Fruit fly (Drosophila melanogaster) whole organism, embryonic: ENCODE measurements around the gene CG5921.

ENCODE experiments used
- ATbp ChIP-seq: fragments of 200-800 bp; sonication (Bioruptor generic); optimal IDR thresholded peaks from 2 replicates; lab custom pipeline; 2017; ENCODE audit warnings: missing biosample characterization, mild to moderate bottlenecking, missing genetic modification characterization, missing genetic modification reagents
- BEAF-32 ChIP-seq: fragments of 200-800 bp; sonication (Bioruptor generic); optimal IDR thresholded peaks from 3 replicates; lab custom pipeline; 2017; ENCODE audit warnings: missing biosample characterization, missing genetic modification characterization, mild to moderate bottlenecking, moderate library complexity, missing genetic modification reagents
- CG10274 ChIP-seq: fragments of 200-800 bp; sonication (Bioruptor generic); optimal IDR thresholded peaks from 3 replicates; lab custom pipeline; 2017; ENCODE audit warnings: missing biosample characterization, mild to moderate bottlenecking, missing genetic modification characterization
- CG10462 ChIP-seq: fragments of 200-800 bp; sonication (Bioruptor generic); optimal IDR thresholded peaks from 2 replicates; lab custom pipeline; 2016; ENCODE audit warnings: missing biosample characterization, missing genetic modification characterization
- CG11723 ChIP-seq: fragments of 200-800 bp; sonication (Bioruptor generic); optimal IDR thresholded peaks from 2 replicates; lab custom pipeline; 2017; ENCODE audit warnings: missing biosample characterization, mild to moderate bottlenecking, missing genetic modification characterization
- CG13894 ChIP-seq: fragments of 200-800 bp; sonication (Bioruptor generic); optimal IDR thresholded peaks from 3 replicates; lab custom pipeline; 2018; ENCODE audit warnings: missing biosample characterization, mild to moderate bottlenecking, missing genetic modification characterization, moderate library complexity
- CG16863 ChIP-seq: fragments of 200-800 bp; sonication (Bioruptor generic); optimal IDR thresholded peaks from 3 replicates; lab custom pipeline; 2016; ENCODE audit warnings: missing biosample characterization, missing genetic modification characterization
- CG2129 ChIP-seq: fragments of 200-800 bp; sonication (Bioruptor generic); IDR thresholded peaks from 2 replicates; pipeline ENCODE4 v1.3.6; 2022; ENCODE audit warnings: missing biosample characterization, missing genetic modification characterization; ENCODE audit not compliant: partially characterized antibody
- CG2875 ChIP-seq: fragments of 200-800 bp; sonication (Bioruptor generic); optimal IDR thresholded peaks from 2 replicates; lab custom pipeline; 2017; ENCODE audit warnings: missing biosample characterization, mild to moderate bottlenecking, missing genetic modification characterization, missing genetic modification reagents
- CG30403 ChIP-seq: fragments of 200-800 bp; sonication (Bioruptor generic); optimal IDR thresholded peaks from 3 replicates; lab custom pipeline; 2016; ENCODE audit warnings: missing biosample characterization, missing genetic modification characterization
- CG31365 ChIP-seq: fragments of 200-800 bp; sonication (Bioruptor generic); optimal IDR thresholded peaks from 2 replicates; lab custom pipeline; 2018; ENCODE audit warnings: missing biosample characterization, mild to moderate bottlenecking, missing genetic modification characterization
- CG7786 ChIP-seq: fragments of 200-800 bp; sonication (Bioruptor generic); optimal IDR thresholded peaks from 2 replicates; lab custom pipeline; 2016; ENCODE audit warnings: missing biosample characterization, missing genetic modification characterization
- CG7839 ChIP-seq: fragments of 200-800 bp; sonication (Bioruptor generic); optimal IDR thresholded peaks from 3 replicates; lab custom pipeline; 2018; ENCODE audit warnings: missing biosample characterization, mild to moderate bottlenecking, missing genetic modification characterization, moderate library complexity
- CG8290 ChIP-seq, 3 experiments: fragments of 200-800 bp; sonication (Bioruptor generic); optimal IDR thresholded peaks; 2 replicates each; lab custom pipeline; 2016 to 2019; ENCODE audit warnings: missing biosample characterization in 3 of 3, missing genetic modification characterization in 3 of 3, mild to moderate bottlenecking in 2 of 3, moderate library complexity in 1 of 3
- Dek ChIP-seq: fragments of 200-800 bp; sonication (Bioruptor generic); optimal IDR thresholded peaks from 3 replicates; lab custom pipeline; 2019; ENCODE audit warnings: missing biosample characterization, mild to moderate bottlenecking, missing genetic modification characterization, moderate library complexity
- Dip2 ChIP-seq: fragments of 200-800 bp; sonication (Bioruptor generic); IDR thresholded peaks from 2 replicates; pipeline ENCODE4 v1.3.6; 2022; ENCODE audit warnings: missing biosample characterization, missing genetic modification characterization
- Dll ChIP-seq: fragments of 200-800 bp; sonication (Bioruptor generic); IDR thresholded peaks from 4 replicates; pipeline ENCODE4 v1.3.6; 2022; ENCODE audit warnings: missing biosample characterization, missing genetic modification characterization; ENCODE audit not compliant: partially characterized antibody
- Dp ChIP-seq: fragments of 200-800 bp; sonication (Bioruptor generic); optimal IDR thresholded peaks from 2 replicates; lab custom pipeline; 2018; ENCODE audit warnings: missing biosample characterization, mild to moderate bottlenecking, missing genetic modification characterization, moderate library complexity
- Drgx ChIP-seq: fragments of 200-800 bp; sonication (Bioruptor generic); IDR thresholded peaks from 2 replicates; pipeline ENCODE4 v1.3.6; 2022; ENCODE audit warnings: missing biosample characterization, missing genetic modification characterization
- Ets97D ChIP-seq: fragments of 200-800 bp; sonication (Bioruptor generic); optimal IDR thresholded peaks from 3 replicates; lab custom pipeline; 2016; ENCODE audit warnings: missing biosample characterization, missing genetic modification characterization
- H2.0 ChIP-seq: fragments of 200-800 bp; sonication (Bioruptor generic); IDR thresholded peaks from 2 replicates; pipeline ENCODE4 v1.3.6; 2022; ENCODE audit warnings: missing biosample characterization, missing genetic modification characterization
- Hey ChIP-seq: fragments of 200-800 bp; sonication (Bioruptor generic); optimal IDR thresholded peaks from 3 replicates; lab custom pipeline; 2018; ENCODE audit warnings: missing biosample characterization, mild to moderate bottlenecking, missing genetic modification characterization
- Hr78 ChIP-seq, 2 experiments: fragments of 200-800 bp in 1 of 2; fragments of >200 bp in 1 of 2; sonication (Bioruptor generic) in 1 of 2; optimal IDR thresholded peaks; 2 replicates each; lab custom pipeline; 2017 to 2019; ENCODE audit warnings: missing biosample characterization in 2 of 2, missing genetic modification characterization in 2 of 2, mild to moderate bottlenecking in 1 of 2, moderate library complexity in 1 of 2
- Jarid2 ChIP-seq: fragments of 200-800 bp; sonication (Bioruptor generic); optimal IDR thresholded peaks from 3 replicates; lab custom pipeline; 2017; ENCODE audit warnings: mild to moderate bottlenecking, missing biosample characterization, missing genetic modification reagents, missing genetic modification characterization
- Mad ChIP-seq: fragments of 200-800 bp; sonication (Bioruptor generic); optimal IDR thresholded peaks from 2 replicates; lab custom pipeline; 2016; ENCODE audit warnings: missing biosample characterization, missing genetic modification characterization
- Mes4 ChIP-seq: fragments of 200-800 bp; sonication (Bioruptor generic); optimal IDR thresholded peaks from 2 replicates; lab custom pipeline; 2016; ENCODE audit warnings: missing biosample characterization, missing genetic modification characterization
- Mrtf ChIP-seq: fragments of 200-800 bp; sonication (Bioruptor generic); IDR thresholded peaks from 3 replicates; pipeline ENCODE4 v1.3.6; 2022; ENCODE audit warnings: missing biosample characterization, missing genetic modification characterization
- Neu2 ChIP-seq: fragments of 200-800 bp; sonication (Bioruptor generic); optimal IDR thresholded peaks from 3 replicates; lab custom pipeline; 2016; ENCODE audit warnings: missing biosample characterization, missing genetic modification characterization, borderline replicate concordance
- Nf-YA ChIP-seq: fragments of 200-800 bp; sonication (Bioruptor generic); IDR thresholded peaks from 2 replicates; pipeline ENCODE4 v1.3.6; 2022; ENCODE audit warnings: missing biosample characterization, missing genetic modification characterization
- Poxn ChIP-seq: fragments of 200-800 bp; sonication (Bioruptor generic); IDR thresholded peaks from 2 replicates; pipeline ENCODE4 v1.3.6; 2022; ENCODE audit warnings: missing biosample characterization, missing genetic modification characterization
- Sox102F ChIP-seq: fragments of 200-800 bp; sonication (Bioruptor generic); optimal IDR thresholded peaks from 2 replicates; lab custom pipeline; 2018; ENCODE audit warnings: missing biosample characterization, mild to moderate bottlenecking, missing genetic modification characterization, moderate library complexity
- ara ChIP-seq: fragments of 200-800 bp; sonication (Bioruptor generic); IDR thresholded peaks from 2 replicates; pipeline ENCODE4 v1.3.6; 2022; ENCODE audit warnings: missing biosample characterization, missing genetic modification characterization
- chinmo ChIP-seq: fragments of 200-800 bp; sonication (Bioruptor generic); IDR thresholded peaks from 4 replicates; pipeline ENCODE4 v1.3.6; 2022; ENCODE audit warnings: missing biosample characterization, missing genetic modification characterization; ENCODE audit not compliant: partially characterized antibody
- dati ChIP-seq: fragments of 200-800 bp; sonication (Bioruptor generic); IDR thresholded peaks from 2 replicates; pipeline ENCODE4 v1.3.6; 2022; ENCODE audit warnings: missing biosample characterization, missing genetic modification characterization
- gcm2 ChIP-seq: fragments of 200-800 bp; sonication (Bioruptor generic); optimal IDR thresholded peaks from 2 replicates; lab custom pipeline; 2016; ENCODE audit warnings: missing biosample characterization, missing genetic modification characterization
- jumu ChIP-seq: fragments of 200-800 bp; sonication (Bioruptor generic); optimal IDR thresholded peaks from 3 replicates; lab custom pipeline; 2016; ENCODE audit warnings: missing biosample characterization, missing genetic modification characterization
- lab ChIP-seq: fragments of 200-800 bp; sonication (Bioruptor generic); optimal IDR thresholded peaks from 3 replicates; lab custom pipeline; 2017; ENCODE audit warnings: missing biosample characterization, missing genetic modification characterization, mild to moderate bottlenecking, moderate library complexity, missing genetic modification reagents
- lmd ChIP-seq: fragments of 200-800 bp; sonication (Bioruptor generic); IDR thresholded peaks from 2 replicates; pipeline ENCODE4 v1.3.6; 2022; ENCODE audit warnings: missing biosample characterization, missing genetic modification characterization
- lola ChIP-seq, 3 experiments: fragments of >200 bp in 2 of 3; fragments of 200-800 bp in 1 of 3; sonication (Bioruptor generic) in 1 of 3; optimal IDR thresholded peaks; 2 replicates each; lab custom pipeline; 2017 to 2019; ENCODE audit warnings: missing biosample characterization in 3 of 3, missing genetic modification characterization in 3 of 3, mild to moderate bottlenecking in 1 of 3, moderate library complexity in 1 of 3
- maf-S ChIP-seq: fragments of 200-800 bp; sonication (Bioruptor generic); optimal IDR thresholded peaks from 2 replicates; lab custom pipeline; 2016; ENCODE audit warnings: missing biosample characterization, missing genetic modification characterization
- pzg ChIP-seq: fragments of 200-800 bp; sonication (Bioruptor generic); optimal IDR thresholded peaks from 3 replicates; lab custom pipeline; 2018; ENCODE audit warnings: missing biosample characterization, mild to moderate bottlenecking, missing genetic modification characterization, moderate library complexity
- sima ChIP-seq: fragments of 200-800 bp; sonication (Bioruptor generic); optimal IDR thresholded peaks from 2 replicates; lab custom pipeline; 2016; ENCODE audit warnings: missing biosample characterization, missing genetic modification characterization
- slp2 ChIP-seq: fragments of 200-800 bp; sonication (Bioruptor generic); optimal IDR thresholded peaks from 2 replicates; lab custom pipeline; 2016; ENCODE audit warnings: missing biosample characterization, missing genetic modification characterization
- ssp ChIP-seq: fragments of 200-800 bp; sonication (Bioruptor generic); IDR thresholded peaks from 2 replicates; pipeline ENCODE4 v1.3.6; 2022; ENCODE audit warnings: missing biosample characterization, missing genetic modification characterization
- tap ChIP-seq: fragments of 200-800 bp; optimal IDR thresholded peaks from 3 replicates; lab custom pipeline; 2019; ENCODE audit warnings: missing biosample characterization, mild to moderate bottlenecking, missing genetic modification characterization, moderate library complexity
- tna ChIP-seq: fragments of 200-800 bp; sonication (Bioruptor generic); IDR thresholded peaks from 2 replicates; pipeline ENCODE4 v1.3.6; 2022; ENCODE audit warnings: missing biosample characterization, missing genetic modification characterization; ENCODE audit not compliant: partially characterized antibody
- toy ChIP-seq: fragments of 200-800 bp; sonication (Bioruptor generic); IDR thresholded peaks from 2 replicates; pipeline ENCODE4 v1.3.6; 2022; ENCODE audit warnings: missing biosample characterization, missing genetic modification characterization
- twi ChIP-seq: fragments of 200-800 bp; optimal IDR thresholded peaks from 2 replicates; lab custom pipeline; 2019; ENCODE audit warnings: missing biosample characterization, mild to moderate bottlenecking, missing genetic modification characterization, moderate library complexity
- yki ChIP-seq: fragments of >200 bp; optimal IDR thresholded peaks from 3 replicates; lab custom pipeline; 2018
- zfh2 ChIP-seq: fragments of 200-800 bp; sonication (Bioruptor generic); optimal IDR thresholded peaks from 2 replicates; lab custom pipeline; 2016; ENCODE audit warnings: missing biosample characterization, missing genetic modification characterization

Gene CG5921

dm6 chrX:6077043-6077547, 26.5 kb downstream of the CG5921 start (continued):
- TF ChIP-seq Mrtf (GFP tag; lab: Robert Waterston, UW) (no peak), CG31365 (no peak), Mes4 (GFP tag; lab: Kevin White, UChicago) (no peak), tap (tag; lab: Kevin White, UChicago) (no peak), yki (lab: Kevin White, UChicago) (no peak), Jarid2 (GFP tag; lab: Kevin White, UChicago) (peak; percentile 31), CG2129 (no peak), Hr78 (GFP tag; optimal IDR thresholded peaks at IDR 0.05; lab: Kevin White, UChicago) (peak in 1 of 2 experiments; percentile 56), CG13894 (tag; lab: Kevin White, UChicago) (no peak), maf-S (no peak), Dp (GFP tag; lab: Kevin White, UChicago) (no peak), Nf-YA (GFP tag; lab: Robert Waterston, UW) (no peak), toy (GFP tag; lab: Robert Waterston, UW) (no peak), gcm2 (GFP tag; lab: Kevin White, UChicago) (no peak), Ets97D (GFP tag; lab: Kevin White, UChicago) (no peak), Hey (tag; lab: Kevin White, UChicago) (no peak), CG11723 (GFP tag; lab: Kevin White, UChicago) (peak; percentile 10), jumu (GFP tag; lab: Kevin White, UChicago) (no peak), Neu2 (no peak), pzg (GFP tag; lab: Kevin White, UChicago) (no peak), CG10274 (GFP tag; lab: Kevin White, UChicago) (no peak), Mad (GFP tag; lab: Kevin White, UChicago) (no peak), CG16863 (GFP tag; lab: Kevin White, UChicago) (no peak), Dll (GFP tag; lab: Robert Waterston, UW) (no peak), CG10462 (GFP tag; lab: Kevin White, UChicago) (no peak), zfh2 (GFP tag; lab: Kevin White, UChicago) (no peak), slp2 (GFP tag; lab: Kevin White, UChicago) (no peak), tna (no peak), lab (GFP tag; lab: Kevin White, UChicago) (no peak), CG2875 (GFP tag; lab: Kevin White, UChicago) (peak; percentile 23), lmd (GFP tag; lab: Robert Waterston, UW) (no peak; the same call in 1 of the 2 replicates), Dek (tag; lab: Kevin White, UChicago) (no peak), dati (no peak), chinmo (GFP tag; lab: Robert Waterston, UW) (0 out of 4 replicates have a peak, but pooled peaks have one; percentile 57), Poxn (no peak), CG7786 (GFP tag; lab: Kevin White, UChicago) (no peak), CG30403 (GFP tag; lab: Kevin White, UChicago) (peak; percentile 40), CG7839 (tag; lab: Kevin White, UChicago) (peak; percentile 27), ara (GFP tag; lab: Robert Waterston, UW) (no peak), ATbp (GFP tag; lab: Kevin White, UChicago) (peak; percentile 37), CG8290 (GFP tag; optimal IDR thresholded peaks at IDR 0.05; lab: Kevin White, UChicago) (no peak), CG8290 (tag; optimal IDR thresholded peaks at IDR 0.05; lab: Kevin White, UChicago) (peak in 1 of 2 experiments; percentile 54), Dip2 (GFP tag; lab: Robert Waterston, UW) (no peak), twi (tag; lab: Kevin White, UChicago) (no peak), H2.0 (GFP tag; lab: Robert Waterston, UW) (no peak), Drgx (peak; percentile 67; the same call in 1 of the 2 replicates), Sox102F (peak; percentile 72), sima (GFP tag; lab: Kevin White, UChicago) (no peak), lola (GFP tag; optimal IDR thresholded peaks at IDR 0.05; lab: Kevin White, UChicago) (no peak), BEAF-32 (no peak), ssp (GFP tag; lab: Robert Waterston, UW) (no peak)
